Worm (Caenorhabditis elegans) whole organism, early embryonic: ENCODE results near the gene gdi-1.
A peak's percentile ranks its signal among the peaks of the same experiment; 100 is the strongest.

Experiments used
- B0310.2 ChIP-seq: sonication (generic microtip); optimal IDR thresholded peaks from 2 replicates; lab custom pipeline; 2016; ENCODE audit warnings: mild to moderate bottlenecking, missing genetic modification characterization, missing compliant biosample characterization
- F13C5.2 ChIP-seq: sonication (generic microtip); optimal IDR thresholded peaks from 2 replicates; lab custom pipeline; 2017; ENCODE audit warnings: mild to moderate bottlenecking, missing genetic modification characterization, inconsistent platforms, missing compliant biosample characterization
- aly-1 ChIP-seq: sonication (generic microtip); optimal IDR thresholded peaks from 2 replicates; lab custom pipeline; 2016; ENCODE audit warnings: missing genetic modification characterization, missing compliant biosample characterization
- ama-1 ChIP-seq: fragments of 150-350 bp; optimal IDR thresholded peaks from 2 replicates; lab custom pipeline; 2014
- ceh-13 ChIP-seq: fragments of 200-800 bp; sonication (Bioruptor generic); optimal IDR thresholded peaks from 2 replicates; lab custom pipeline; 2018; ENCODE audit warnings: mild to moderate bottlenecking, missing genetic modification characterization, missing compliant biosample characterization
- ceh-36 ChIP-seq: sonication (generic microtip); optimal IDR thresholded peaks from 2 replicates; lab custom pipeline; 2016; ENCODE audit warnings: missing genetic modification characterization, inconsistent platforms, missing compliant biosample characterization
- ets-7 ChIP-seq: sonication (generic microtip); optimal IDR thresholded peaks from 2 replicates; lab custom pipeline; 2016; ENCODE audit warnings: missing genotype, missing genetic modification characterization, missing compliant biosample characterization
- flt-1 ChIP-seq: fragments of 200-800 bp; sonication (Bioruptor generic); IDR thresholded peaks from 2 replicates; pipeline ENCODE4 v1.3.6; 2022; ENCODE audit warnings: missing genetic modification characterization, missing compliant biosample characterization
- hmbx-1 ChIP-seq: sonication (generic microtip); optimal IDR thresholded peaks from 2 replicates; lab custom pipeline; 2016; ENCODE audit warnings: mild to moderate bottlenecking, missing genetic modification characterization, missing compliant biosample characterization
- hmg-4 ChIP-seq: fragments of 200-800 bp; sonication (Bioruptor generic); optimal IDR thresholded peaks from 2 replicates; lab custom pipeline; 2018; ENCODE audit warnings: mild to moderate bottlenecking, missing genetic modification characterization, missing compliant biosample characterization
- hnd-1 ChIP-seq: sonication (generic microtip); optimal IDR thresholded peaks from 2 replicates; lab custom pipeline; 2016; ENCODE audit warnings: missing genetic modification characterization, missing compliant biosample characterization
- pes-1 ChIP-seq: fragments of 200-800 bp; sonication (Bioruptor generic); IDR thresholded peaks from 2 replicates; pipeline ENCODE4 v1.3.6; 2022; ENCODE audit warnings: missing genetic modification reagents, missing genetic modification characterization, missing compliant biosample characterization
- scrt-1 ChIP-seq: fragments of 200-800 bp; sonication (Bioruptor generic); IDR thresholded peaks from 2 replicates; pipeline ENCODE4 v1.3.6; 2022; ENCODE audit warnings: missing genetic modification characterization, missing compliant biosample characterization
- sea-1 ChIP-seq: fragments of 200-800 bp; sonication (Bioruptor generic); conservative IDR thresholded peaks from 2 replicates; pipeline ENCODE4 v1.3.6; 2022; ENCODE audit warnings: missing genetic modification characterization, missing compliant biosample characterization
- tbx-11 ChIP-seq: fragments of 200-800 bp; sonication (Bioruptor generic); IDR thresholded peaks from 2 replicates; pipeline ENCODE4 v1.3.6; 2022; ENCODE audit warnings: missing genetic modification characterization, missing compliant biosample characterization
- tbx-37 ChIP-seq: fragments of 200-800 bp; sonication (Bioruptor generic); conservative IDR thresholded peaks from 2 replicates; pipeline ENCODE4 v1.3.6; 2022; ENCODE audit warnings: missing genetic modification reagents, missing genetic modification characterization, missing compliant biosample characterization
- tra-4 ChIP-seq: sonication (generic microtip); optimal IDR thresholded peaks from 2 replicates; lab custom pipeline; 2017; ENCODE audit warnings: missing genetic modification characterization, missing compliant biosample characterization

gdi-1 gene

DNA sequence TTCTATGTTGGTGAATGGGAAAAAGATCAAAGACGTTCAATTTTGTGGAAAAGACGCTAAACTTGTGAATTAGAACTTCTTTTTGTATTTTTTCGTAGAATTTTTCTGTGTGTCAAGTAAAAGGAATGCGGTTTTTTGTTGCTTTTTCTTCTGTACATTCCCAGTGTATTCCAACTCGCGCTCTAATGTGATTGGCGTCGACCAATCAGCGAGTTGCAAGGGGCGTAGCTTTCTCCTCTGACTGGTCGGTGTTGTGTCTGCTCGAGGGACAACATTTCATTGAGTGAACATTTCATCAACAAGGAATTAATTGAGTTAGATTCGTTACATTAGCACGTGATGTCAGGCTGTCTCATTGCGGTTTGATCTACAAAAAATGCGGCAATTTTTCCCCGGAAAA lies 8.2 kb upstream of the gdi-1 start:
- no peak for TF ChIP-seq tbx-11 (GFP tag; lab: Robert Waterston, UW)
- no peak for TF ChIP-seq scrt-1
- TF ChIP-seq ama-1 (lab: Kevin White, UChicago): no peak
- TF ChIP-seq ets-7 (tag; lab: Kevin White, UChicago): no peak
- no peak for TF ChIP-seq hmbx-1 (tag; lab: Kevin White, UChicago)
- TF ChIP-seq flt-1 (GFP tag; lab: Robert Waterston, UW): no peak
- TF ChIP-seq hmg-4 (GFP tag; lab: Kevin White, UChicago): no peak

DNA sequence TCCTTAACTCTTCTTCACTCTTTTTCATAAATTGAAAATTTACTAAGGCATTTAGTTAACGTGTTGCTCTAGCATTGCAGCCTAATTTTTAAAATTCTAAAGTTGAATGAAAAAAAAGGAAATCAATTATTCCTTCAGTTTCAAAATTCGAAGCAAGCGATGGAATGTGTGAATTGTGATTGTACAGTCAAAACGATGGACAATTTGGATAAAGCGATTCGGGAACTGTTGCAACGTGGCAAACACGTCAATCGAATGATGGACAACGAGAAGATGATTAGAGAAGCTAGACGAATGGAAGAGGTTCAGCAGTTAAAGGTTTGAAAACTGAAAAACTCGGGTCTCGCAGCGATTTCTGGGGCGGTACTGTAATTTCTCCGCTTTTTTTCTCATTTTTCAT lies 6.5 kb upstream of the gdi-1 start, which contains the start of gene Y57G11C.14:
TSS of gene Y57G11C.14 (plus strand) at position 126 of the 400 bp plus-strand sequence.
- no peak for TF ChIP-seq aly-1 (tag; lab: Kevin White, UChicago)
- TF ChIP-seq pes-1 (GFP tag; lab: Robert Waterston, UW): no peak

DNA sequence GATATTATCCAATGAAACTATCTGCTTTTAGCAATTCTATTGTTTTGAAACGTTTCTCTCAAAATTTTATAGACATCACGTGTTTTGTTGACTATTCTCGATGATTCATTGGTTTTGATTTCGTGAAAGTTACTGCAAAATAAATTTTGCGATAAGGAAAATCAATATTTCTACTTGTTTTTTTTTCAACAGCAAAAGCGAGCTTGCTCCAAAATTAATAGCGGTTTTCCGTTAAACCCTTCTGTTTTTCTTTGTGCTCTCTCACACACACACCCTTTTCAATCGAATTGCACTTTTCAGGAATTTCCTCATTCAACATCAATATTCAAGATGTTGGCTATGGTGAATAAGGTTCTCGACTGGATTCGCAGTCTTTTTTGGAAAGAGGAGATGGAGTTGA lies 5.2 kb upstream of the gdi-1 start, which contains the start of gene arl-8:
TSS of gene arl-8 (plus strand) at position 301 of the 400 bp plus-strand sequence.
- TF ChIP-seq F13C5.2 (tag; lab: Kevin White, UChicago) (no peak), tbx-37 (GFP tag; lab: Robert Waterston, UW) (no peak), B0310.2 (tag; lab: Kevin White, UChicago) (no peak), ama-1 (lab: Kevin White, UChicago) (no peak), ceh-36 (no peak), ets-7 (tag; lab: Kevin White, UChicago) (no peak), sea-1 (GFP tag; lab: Robert Waterston, UW) (no peak), hnd-1 (no peak), hmg-4 (GFP tag; lab: Kevin White, UChicago) (no peak), hmbx-1 (tag; lab: Kevin White, UChicago) (no peak), tbx-11 (GFP tag; lab: Robert Waterston, UW) (no peak)

DNA sequence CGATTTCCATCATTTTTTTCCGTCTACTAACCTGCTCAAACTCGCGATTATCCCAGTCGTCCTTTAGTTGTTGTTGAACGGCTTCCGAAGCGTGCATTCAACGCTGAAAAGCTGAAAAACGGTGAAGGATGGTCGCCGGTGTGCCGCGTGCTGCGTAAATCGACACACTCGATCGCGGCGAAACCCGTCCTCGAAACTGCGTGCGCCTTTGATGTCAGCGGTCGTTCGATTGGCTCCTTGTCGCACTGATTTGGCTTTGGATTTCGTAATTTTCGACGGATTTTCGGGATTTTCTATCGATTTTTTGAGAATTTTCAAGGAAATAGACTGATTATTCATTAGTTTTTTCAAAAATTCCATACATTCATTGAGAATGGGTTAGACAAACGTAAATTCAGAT lies 4.7 kb upstream of the gdi-1 start, which contains the start of the genes Y57G11C.1147 and nuo-3:
TSS of gene Y57G11C.1147 (minus strand) at position 161 of the 400 bp plus-strand sequence.
TSS of gene nuo-3 (minus strand) at position 191 of the 400 bp plus-strand sequence.
- TF ChIP-seq pes-1 (GFP tag; lab: Robert Waterston, UW): no peak
- no peak for TF ChIP-seq sea-1 (GFP tag; lab: Robert Waterston, UW)
- TF ChIP-seq scrt-1: no peak
- no peak for TF ChIP-seq ama-1 (lab: Kevin White, UChicago)
- no peak for TF ChIP-seq ceh-36
- TF ChIP-seq hnd-1: no peak
- no peak for TF ChIP-seq aly-1 (tag; lab: Kevin White, UChicago)
- TF ChIP-seq ets-7 (tag; lab: Kevin White, UChicago): no peak
- no peak for TF ChIP-seq tbx-37 (GFP tag; lab: Robert Waterston, UW)
- no peak for TF ChIP-seq hmbx-1 (tag; lab: Kevin White, UChicago)
- no peak for TF ChIP-seq flt-1 (GFP tag; lab: Robert Waterston, UW)
- no peak for TF ChIP-seq hmg-4 (GFP tag; lab: Kevin White, UChicago)
- no peak for TF ChIP-seq B0310.2 (tag; lab: Kevin White, UChicago)
- no peak for TF ChIP-seq tbx-11 (GFP tag; lab: Robert Waterston, UW)

DNA sequence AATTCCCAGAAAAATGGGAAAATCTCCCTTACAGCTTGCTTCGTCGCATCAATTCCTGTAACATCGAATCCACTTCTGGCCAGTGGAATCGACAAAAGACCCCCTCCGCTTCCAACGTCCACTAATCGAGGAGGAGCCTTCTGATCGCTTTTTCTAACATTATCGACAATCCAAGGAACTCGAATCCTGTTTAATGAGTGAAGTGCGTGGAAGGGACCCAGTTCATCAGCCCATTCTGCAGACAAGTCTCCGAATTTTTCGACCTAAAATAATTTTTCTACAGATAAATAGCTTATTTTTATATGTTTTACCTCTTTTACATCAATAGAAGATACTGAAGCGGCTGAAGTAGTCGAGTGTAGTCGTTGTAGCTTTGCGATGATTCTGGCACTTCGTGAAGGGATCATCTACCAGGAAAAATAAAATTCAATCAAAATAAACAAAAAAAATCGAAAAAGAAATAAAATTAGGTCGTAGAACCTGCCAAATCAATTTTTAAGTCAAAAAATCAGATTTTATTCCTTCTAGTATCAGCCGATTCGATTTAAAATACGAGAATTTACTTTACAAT lies 3.3 kb upstream of the gdi-1 start, which contains the start of gene coq-3:
TSS of gene coq-3 (minus strand) at position 407 of the 571 bp plus-strand sequence.
- TF ChIP-seq F13C5.2 (tag; lab: Kevin White, UChicago): no peak
- no peak for TF ChIP-seq hmg-4 (GFP tag; lab: Kevin White, UChicago)
- TF ChIP-seq B0310.2 (tag; lab: Kevin White, UChicago): no peak
- no peak for TF ChIP-seq ceh-36
- TF ChIP-seq ama-1 (lab: Kevin White, UChicago): no peak
- no peak for TF ChIP-seq tbx-37 (GFP tag; lab: Robert Waterston, UW)
- TF ChIP-seq hmbx-1 (tag; lab: Kevin White, UChicago): no peak
- TF ChIP-seq tbx-11 (GFP tag; lab: Robert Waterston, UW): no peak
- TF ChIP-seq scrt-1: no peak
- no peak for TF ChIP-seq tra-4 (tag; lab: Kevin White, UChicago)
- TF ChIP-seq ceh-13 (GFP tag; lab: Kevin White, UChicago): no peak
- TF ChIP-seq sea-1 (GFP tag; lab: Robert Waterston, UW): no peak
- TF ChIP-seq ets-7 (tag; lab: Kevin White, UChicago): no peak
- no peak for TF ChIP-seq hnd-1
- TF ChIP-seq pes-1 (GFP tag; lab: Robert Waterston, UW): no peak
- no peak for TF ChIP-seq aly-1 (tag; lab: Kevin White, UChicago)
- TF ChIP-seq flt-1 (GFP tag; lab: Robert Waterston, UW): no peak

DNA sequence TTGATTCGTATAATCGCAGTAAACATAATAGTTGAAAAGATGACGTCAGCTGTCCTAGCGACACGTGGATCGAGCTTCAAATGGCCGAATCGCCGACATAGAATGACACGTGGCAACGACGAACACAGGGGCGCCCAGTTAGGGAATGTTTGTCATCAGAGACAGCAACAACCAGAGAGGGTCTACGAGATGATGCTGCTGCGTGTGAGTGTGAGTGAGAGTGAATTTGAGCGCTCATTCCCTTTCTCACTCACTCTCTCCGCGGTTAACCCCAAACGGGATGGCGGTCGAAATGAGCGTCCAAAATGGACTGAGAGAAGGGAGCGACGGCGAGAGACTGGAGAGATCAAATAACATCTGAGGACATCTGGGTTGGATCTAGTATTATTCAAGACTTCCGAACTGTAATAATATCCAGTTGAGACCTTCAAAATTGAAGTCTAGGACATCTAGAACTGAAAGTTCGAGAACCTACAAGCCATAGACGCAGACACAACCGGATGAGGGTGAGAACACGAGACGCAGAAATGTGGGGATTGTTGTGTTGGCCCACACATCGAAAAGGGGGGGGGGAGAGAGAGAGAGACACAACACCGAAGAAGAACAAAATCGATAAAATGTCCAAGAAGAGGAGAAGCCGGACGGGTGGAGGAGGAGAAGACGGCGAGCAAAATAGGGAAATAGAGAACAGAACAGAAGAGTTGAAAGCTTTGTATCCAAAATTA lies 1.4 kb upstream of the gdi-1 start:
- TF ChIP-seq ama-1 (lab: Kevin White, UChicago) (no peak), hnd-1 (no peak), ceh-36 (no peak), hmg-4 (GFP tag; lab: Kevin White, UChicago) (peak; percentile 16), B0310.2 (tag; lab: Kevin White, UChicago) (no peak), tbx-11 (GFP tag; lab: Robert Waterston, UW) (no peak), tra-4 (tag; lab: Kevin White, UChicago) (no peak)

DNA sequence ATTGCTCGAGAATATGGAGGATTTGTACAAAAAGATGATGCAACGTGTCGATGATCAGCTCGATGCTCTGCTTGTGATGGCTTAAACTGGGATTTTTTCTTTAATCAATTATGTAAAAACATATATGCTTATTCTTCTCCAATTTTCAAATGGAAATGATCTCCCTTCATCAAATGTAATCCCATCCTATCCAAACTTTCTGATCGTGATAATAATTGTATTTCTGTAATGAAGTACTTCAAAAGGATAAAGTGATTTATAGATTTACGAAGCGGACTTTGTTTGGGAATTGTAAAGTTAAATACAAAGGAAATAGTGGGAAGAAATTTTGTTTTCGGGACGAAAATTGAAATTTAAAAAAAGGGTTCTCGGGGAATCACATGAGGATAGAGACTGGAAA lies 2.1 kb downstream of the gdi-1 start:
- TF ChIP-seq sea-1 (GFP tag; lab: Robert Waterston, UW) (no peak), tbx-37 (GFP tag; lab: Robert Waterston, UW) (no peak), ets-7 (tag; lab: Kevin White, UChicago) (no peak), pes-1 (GFP tag; lab: Robert Waterston, UW) (no peak), scrt-1 (no peak), flt-1 (GFP tag; lab: Robert Waterston, UW) (no peak), hnd-1 (no peak), ama-1 (lab: Kevin White, UChicago) (no peak), aly-1 (tag; lab: Kevin White, UChicago) (no peak), tbx-11 (GFP tag; lab: Robert Waterston, UW) (no peak)
